Worm (Caenorhabditis elegans) whole organism, L1 larva: ENCODE results near the gene F02H6.2.

Source experiments
- C34B4.2 ChIP-seq: sonication (generic microtip); optimal IDR thresholded peaks from 2 replicates; lab custom pipeline; 2017; ENCODE audit warnings: mild to moderate bottlenecking, missing genetic modification characterization, missing compliant biosample characterization
- Y116A8C.19 ChIP-seq: sonication (generic microtip); optimal IDR thresholded peaks from 2 replicates; lab custom pipeline; 2016; ENCODE audit warnings: missing compliant biosample characterization, missing genetic modification characterization, borderline replicate concordance
- aha-1 ChIP-seq: fragments of 150-350 bp; optimal IDR thresholded peaks from 2 replicates; lab custom pipeline; 2014; ENCODE audit warnings: missing biosample characterization, missing genetic modification characterization
- aly-2 ChIP-seq: fragments of 150-350 bp; optimal IDR thresholded peaks from 2 replicates; lab custom pipeline; 2014; ENCODE audit warnings: missing biosample characterization, missing genetic modification characterization
- ceh-63 ChIP-seq: fragments of 200-800 bp; sonication (Bioruptor generic); optimal IDR thresholded peaks from 2 replicates; lab custom pipeline; 2018; ENCODE audit warnings: mild to moderate bottlenecking, missing genetic modification characterization, missing compliant biosample characterization
- ceh-8 ChIP-seq: fragments of 200-800 bp; sonication (Bioruptor generic); optimal IDR thresholded peaks from 2 replicates; lab custom pipeline; 2018; ENCODE audit warnings: mild to moderate bottlenecking, missing genetic modification characterization, moderate library complexity, missing compliant biosample characterization
- ceh-88 ChIP-seq: fragments of 200-800 bp; sonication (Bioruptor generic); IDR thresholded peaks from 2 replicates; pipeline ENCODE4 v1.3.6; 2022; ENCODE audit warnings: missing genetic modification characterization, missing compliant biosample characterization
- ces-1 ChIP-seq: fragments of 150-350 bp; optimal IDR thresholded peaks from 2 replicates; lab custom pipeline; 2014; ENCODE audit warnings: missing biosample characterization, missing genetic modification reagents, missing genetic modification characterization
- efl-1 ChIP-seq, 4 experiments: fragments of 150-350 bp; optimal IDR thresholded peaks in 3 of 4; peaks in 1 of 4; 1 replicate in 1 of 4; 2 replicates in 3 of 4; lab custom pipeline; 2014; ENCODE audit warnings: missing biosample characterization in 2 of 4, missing genetic modification characterization in 2 of 4, missing genetic modification reagents in 2 of 4
- egl-27 ChIP-seq, 2 experiments: fragments of 150-350 bp in 1 of 2; sonication (generic microtip); optimal IDR thresholded peaks; 3 replicates each; lab custom pipeline; 2017 to 2018; ENCODE audit warnings: missing biosample characterization in 2 of 2, missing genetic modification characterization in 2 of 2, missing genetic modification reagents in 2 of 2
- fkh-8 ChIP-seq: sonication (generic microtip); optimal IDR thresholded peaks from 2 replicates; lab custom pipeline; 2016; ENCODE audit warnings: mild to moderate bottlenecking, missing genetic modification characterization, missing compliant biosample characterization
- hpl-2 ChIP-seq: fragments of 150-350 bp; optimal IDR thresholded peaks from 2 replicates; lab custom pipeline; 2014; ENCODE audit warnings: missing biosample characterization, missing genetic modification reagents, missing genetic modification characterization
- isw-1 ChIP-seq: fragments of 200-800 bp; sonication (Bioruptor generic); IDR thresholded peaks from 2 replicates; pipeline ENCODE4 v1.3.6; 2022; ENCODE audit warnings: missing genetic modification characterization, missing compliant biosample characterization
- jun-1 ChIP-seq: fragments of 150-350 bp; optimal IDR thresholded peaks from 2 replicates; lab custom pipeline; 2014; ENCODE audit warnings: missing biosample characterization, missing genetic modification reagents, missing genetic modification characterization
- lin-15B ChIP-seq: fragments of 150-350 bp; sonication (generic microtip); optimal IDR thresholded peaks from 3 replicates; lab custom pipeline; 2014; ENCODE audit warnings: missing biosample characterization, missing genetic modification characterization
- lin-39 ChIP-seq: fragments of 150-350 bp; optimal IDR thresholded peaks from 2 replicates; lab custom pipeline; 2014; ENCODE audit warnings: missing biosample characterization, missing genetic modification reagents, missing genetic modification characterization
- lir-3 ChIP-seq: sonication (generic microtip); optimal IDR thresholded peaks from 2 replicates; lab custom pipeline; 2016; ENCODE audit warnings: mild to moderate bottlenecking, missing genetic modification characterization, moderate library complexity, missing compliant biosample characterization; ENCODE audit not compliant: poor library complexity
- lsy-2 ChIP-seq, 2 experiments: fragments of 150-350 bp; optimal IDR thresholded peaks; 2 replicates each; lab custom pipeline; 2014; ENCODE audit warnings: missing biosample characterization in 2 of 2, missing genetic modification characterization in 2 of 2
- nhr-12 ChIP-seq: sonication (generic microtip); optimal IDR thresholded peaks from 2 replicates; lab custom pipeline; 2017; ENCODE audit warnings: missing biosample characterization, missing genetic modification characterization
- nhr-20 ChIP-seq: sonication (generic microtip); optimal IDR thresholded peaks from 2 replicates; lab custom pipeline; 2016; ENCODE audit warnings: mild to moderate bottlenecking, missing genetic modification characterization, missing compliant biosample characterization
- nhr-47 ChIP-seq: sonication (generic microtip); optimal IDR thresholded peaks from 2 replicates; lab custom pipeline; 2016; ENCODE audit warnings: mild to moderate bottlenecking, missing genetic modification characterization, moderate library complexity, missing compliant biosample characterization
- nhr-71 ChIP-seq: sonication (generic microtip); optimal IDR thresholded peaks from 2 replicates; lab custom pipeline; 2016; ENCODE audit warnings: mild to moderate bottlenecking, missing genetic modification characterization, moderate library complexity, missing compliant biosample characterization
- nhr-76 ChIP-seq: sonication (generic microtip); optimal IDR thresholded peaks from 2 replicates; lab custom pipeline; 2017; ENCODE audit warnings: missing biosample characterization, missing genetic modification characterization
- nhr-84 ChIP-seq: sonication (generic microtip); optimal IDR thresholded peaks from 2 replicates; lab custom pipeline; 2017; ENCODE audit warnings: missing biosample characterization, missing genetic modification characterization
- nhr-85 ChIP-seq: sonication (generic microtip); peaks from one replicate; lab custom pipeline; 2016; ENCODE audit warnings: missing genetic modification characterization, inconsistent platforms, missing compliant biosample characterization
- pag-3 ChIP-seq: sonication (generic microtip); optimal IDR thresholded peaks from 2 replicates; lab custom pipeline; 2017; ENCODE audit warnings: missing genetic modification characterization, mild to moderate bottlenecking, missing compliant biosample characterization, antibody characterized with exemption, borderline replicate concordance; ENCODE audit not compliant: insufficient read depth
- skn-1 ChIP-seq: fragments of 150-350 bp; optimal IDR thresholded peaks from 2 replicates; lab custom pipeline; 2014; ENCODE audit warnings: missing biosample characterization, missing genetic modification characterization
- sox-4 ChIP-seq: sonication (generic microtip); optimal IDR thresholded peaks from 2 replicates; lab custom pipeline; 2016; ENCODE audit warnings: missing genetic modification characterization, missing compliant biosample characterization
- sptf-1 ChIP-seq: fragments of 150-350 bp; optimal IDR thresholded peaks from 2 replicates; lab custom pipeline; 2014; ENCODE audit warnings: missing biosample characterization, missing genetic modification characterization
- unc-130 ChIP-seq: fragments of 150-350 bp; optimal IDR thresholded peaks from 2 replicates; lab custom pipeline; 2017; ENCODE audit warnings: missing biosample characterization, missing genetic modification characterization, inconsistent platforms
- unc-30 ChIP-seq: sonication (generic microtip); optimal IDR thresholded peaks from 2 replicates; lab custom pipeline; 2017; ENCODE audit warnings: missing biosample characterization, missing genetic modification characterization
- unc-86 ChIP-seq: sonication (generic microtip); optimal IDR thresholded peaks from 2 replicates; lab custom pipeline; 2016; ENCODE audit warnings: missing genetic modification characterization, missing compliant biosample characterization
- zip-4 ChIP-seq: fragments of 200-800 bp; sonication (Bioruptor generic); optimal IDR thresholded peaks from 2 replicates; lab custom pipeline; 2018; ENCODE audit warnings: mild to moderate bottlenecking, missing genetic modification characterization, moderate library complexity, missing compliant biosample characterization
- ztf-11 ChIP-seq, 2 experiments: sonication (generic microtip); optimal IDR thresholded peaks; 2 replicates each; lab custom pipeline; 2016 to 2017; ENCODE audit warnings: missing genetic modification characterization in 2 of 2, missing biosample characterization in 1 of 2, missing compliant biosample characterization in 1 of 2
- ztf-4 ChIP-seq: fragments of 150-350 bp; optimal IDR thresholded peaks from 2 replicates; lab custom pipeline; 2014; ENCODE audit warnings: missing biosample characterization, missing genetic modification characterization

F02H6.2 gene

DNA sequence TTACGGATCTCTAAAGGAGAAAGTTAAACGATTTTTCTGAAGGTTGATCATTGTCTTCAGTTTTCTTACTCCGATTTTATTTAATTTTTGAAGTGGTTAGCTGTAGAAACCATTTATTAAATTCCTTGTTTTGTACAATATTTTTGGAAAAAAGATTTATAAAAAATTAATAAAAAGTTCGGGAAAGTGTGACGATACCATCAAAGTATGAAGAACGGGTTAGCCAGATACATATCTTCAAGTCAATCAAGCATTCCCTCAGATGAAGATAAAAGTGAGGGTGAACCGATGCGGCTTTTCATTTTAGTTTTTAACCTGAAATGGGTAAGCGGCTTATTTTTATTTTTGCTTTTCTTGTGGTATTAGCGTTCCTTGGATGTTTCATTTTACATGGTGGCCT, 30.8 kb upstream of the F02H6.2 start, which contains the start of gene R05A10.6:
R05A10.6 (plus strand) TSS at position 301 of the 400 bp plus-strand sequence.
- TF ChIP-seq nhr-71 (no peak), nhr-84 (no peak), nhr-85 (tag; lab: Kevin White, UChicago) (no peak), nhr-47 (tag; lab: Kevin White, UChicago) (no peak), sptf-1 (tag; lab: Kevin White, UChicago) (no peak), fkh-8 (tag; lab: Kevin White, UChicago) (no peak), hpl-2 (GFP tag; lab: Kevin White, UChicago) (no peak), lir-3 (tag; lab: Kevin White, UChicago) (no peak), ceh-63 (GFP tag; lab: Kevin White, UChicago) (no peak), C34B4.2 (tag; lab: Kevin White, UChicago) (no peak), ztf-11 (tag; optimal IDR thresholded peaks at IDR 0.05; lab: Kevin White, UChicago) (no peak), ceh-88 (GFP tag; lab: Robert Waterston, UW) (no peak), pag-3 (tag; lab: Kevin White, UChicago) (no peak), aly-2 (tag; lab: Kevin White, UChicago) (no peak), ces-1 (no peak)
- TF ChIP-seq, all 84 proteins: peak for 0

DNA sequence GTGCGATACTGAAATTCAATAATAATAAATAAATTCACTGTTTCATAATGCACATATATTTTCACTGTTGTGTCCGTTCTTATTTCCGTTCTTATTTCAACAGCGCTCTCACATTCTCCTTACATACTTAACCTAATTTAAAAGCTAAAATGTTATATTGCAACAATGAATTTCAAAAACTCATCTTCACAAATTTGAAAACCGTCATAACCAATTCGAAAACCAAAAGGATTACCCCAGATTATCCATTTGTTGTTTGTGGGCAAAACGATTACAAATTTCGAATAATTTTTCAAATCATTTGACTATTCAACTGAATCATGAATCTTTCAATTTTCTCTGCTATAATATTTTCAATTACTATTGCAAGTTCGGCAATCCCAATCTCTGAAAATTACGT, 24.1 kb upstream of the F02H6.2 start, which contains the start of gene R05A10.4:
R05A10.4 (plus strand) TSS at position 301 of the 400 bp plus-strand sequence.
- TF ChIP-seq skn-1 = no peak
- no peak for TF ChIP-seq sox-4 (tag; lab: Kevin White, UChicago)
- TF ChIP-seq jun-1 (tag; lab: Kevin White, UChicago) = no peak
- no peak for TF ChIP-seq nhr-12 (tag; lab: Kevin White, UChicago)
- TF ChIP-seq lsy-2 (tag; optimal IDR thresholded peaks at IDR 0.05; lab: Kevin White, UChicago) = no peak
- TF ChIP-seq lin-39 (tag; lab: Kevin White, UChicago) = no peak
- TF ChIP-seq nhr-20 (tag; lab: Kevin White, UChicago) = no peak
- no peak for TF ChIP-seq fkh-8 (tag; lab: Kevin White, UChicago)
- TF ChIP-seq aha-1 (tag; lab: Kevin White, UChicago) = no peak
- no peak for TF ChIP-seq sptf-1 (tag; lab: Kevin White, UChicago)

DNA sequence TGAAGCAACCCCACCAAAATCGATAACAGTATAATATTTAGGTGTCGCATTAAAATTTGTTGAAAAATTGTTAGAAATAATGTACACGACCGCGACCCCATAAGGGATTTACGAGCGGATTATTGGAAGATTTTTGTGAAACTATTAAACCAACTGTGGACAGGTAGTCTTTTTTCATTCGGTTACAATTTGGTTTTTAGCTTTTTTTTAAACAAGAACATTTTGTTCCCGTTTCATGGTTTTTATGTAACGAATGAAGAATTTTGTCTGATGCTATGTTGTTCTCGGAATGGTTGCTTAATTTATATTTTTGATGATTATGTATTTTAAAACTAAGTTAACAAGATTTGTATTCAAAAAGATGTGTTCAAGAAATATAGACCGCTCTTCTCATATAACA, 19.9 kb upstream of the F02H6.2 start, which contains the start of gene R05A10.3:
R05A10.3 (minus strand) TSS at position 101 of the 400 bp plus-strand sequence.
- TF ChIP-seq ces-1 (no peak), zip-4 (GFP tag; lab: Kevin White, UChicago) (no peak), nhr-71 (no peak), unc-86 (tag; lab: Kevin White, UChicago) (no peak), egl-27 (tag; optimal IDR thresholded peaks at IDR 0.05; lab: Kevin White, UChicago) (no peak), nhr-76 (tag; lab: Kevin White, UChicago) (no peak), ztf-4 (tag; lab: Kevin White, UChicago) (no peak), ceh-8 (GFP tag; lab: Kevin White, UChicago) (no peak), nhr-12 (tag; lab: Kevin White, UChicago) (no peak), Y116A8C.19 (tag; lab: Kevin White, UChicago) (no peak), unc-130 (no peak), isw-1 (GFP tag; lab: Robert Waterston, UW) (no peak), skn-1 (no peak), sox-4 (tag; lab: Kevin White, UChicago) (no peak), unc-30 (tag; lab: Kevin White, UChicago) (no peak)
- TF ChIP-seq, all 84 proteins: peak for 0

- TF ChIP-seq efl-1 (optimal IDR thresholded peaks at IDR 0.05; lab: Kevin White, UChicago) (no peak), efl-1 (GFP tag; optimal IDR thresholded peaks at IDR 0.05 in 1 of 2; lab: Kevin White, UChicago) (peak in 1 of 2 experiments; percentile 71), lin-15B (tag; lab: Kevin White, UChicago) (no peak)
These were observed 19.2 kb upstream of the F02H6.2 start, which contains the start of gene R05A10.2 for ce11 chrIV:14177058-14177457. R05A10.2 (plus strand) TSS chrIV:14177271.
